Worm (Caenorhabditis elegans) whole organism, early embryonic: ENCODE measurements around the gene R11E3.19.

Experiments used
- aly-1 ChIP-seq: sonication (generic microtip); optimal IDR thresholded peaks from 2 replicates; lab custom pipeline; 2016; ENCODE audit warnings: missing genetic modification characterization, missing compliant biosample characterization
- ama-1 ChIP-seq: fragments of 150-350 bp; optimal IDR thresholded peaks from 2 replicates; lab custom pipeline; 2014
- flt-1 ChIP-seq: fragments of 200-800 bp; sonication (Bioruptor generic); IDR thresholded peaks from 2 replicates; pipeline ENCODE4 v1.3.6; 2022; ENCODE audit warnings: missing genetic modification characterization, missing compliant biosample characterization
- hmbx-1 ChIP-seq: sonication (generic microtip); optimal IDR thresholded peaks from 2 replicates; lab custom pipeline; 2016; ENCODE audit warnings: mild to moderate bottlenecking, missing genetic modification characterization, missing compliant biosample characterization
- hnd-1 ChIP-seq: sonication (generic microtip); optimal IDR thresholded peaks from 2 replicates; lab custom pipeline; 2016; ENCODE audit warnings: missing genetic modification characterization, missing compliant biosample characterization
- sea-1 ChIP-seq: fragments of 200-800 bp; sonication (Bioruptor generic); conservative IDR thresholded peaks from 2 replicates; pipeline ENCODE4 v1.3.6; 2022; ENCODE audit warnings: missing genetic modification characterization, missing compliant biosample characterization
- tbx-37 ChIP-seq: fragments of 200-800 bp; sonication (Bioruptor generic); conservative IDR thresholded peaks from 2 replicates; pipeline ENCODE4 v1.3.6; 2022; ENCODE audit warnings: missing genetic modification reagents, missing genetic modification characterization, missing compliant biosample characterization

DNA sequence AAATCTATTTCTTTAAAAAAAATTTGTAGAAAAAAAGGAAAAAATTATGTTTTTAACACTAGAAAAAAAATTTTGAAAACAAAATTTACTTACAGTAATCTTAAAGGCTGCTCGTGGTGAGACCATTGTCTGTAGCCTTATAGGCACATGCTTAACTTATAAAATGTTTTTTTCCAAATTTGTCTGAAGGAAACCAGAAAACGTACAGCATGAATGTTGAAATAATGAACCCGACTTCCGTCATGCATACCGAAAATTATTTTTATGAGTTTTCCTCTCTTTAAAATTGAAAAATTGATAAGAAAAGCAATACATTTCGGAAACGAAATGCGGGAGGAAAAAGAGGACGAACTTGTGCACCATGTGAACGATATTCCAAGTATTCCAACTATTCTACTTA lies 4.1 kb downstream of the R11E3.19 start, which contains the start of gene R11E3.2:
- TF ChIP-seq sea-1 (GFP tag; lab: Robert Waterston, UW) = no peak
- TF ChIP-seq aly-1 (tag; lab: Kevin White, UChicago) = no peak
- no peak for TF ChIP-seq hnd-1 (tag; lab: Kevin White, UChicago)
- TF ChIP-seq tbx-37 (GFP tag; lab: Robert Waterston, UW) = no peak
- TF ChIP-seq ama-1 (lab: Kevin White, UChicago) = no peak
- TF ChIP-seq flt-1 = no peak
- TF ChIP-seq hmbx-1 (tag; lab: Kevin White, UChicago) = no peak
